Worm (Caenorhabditis elegans) whole organism, L3 larva: ENCODE results near the gene exo-1.

Experiments used
- R02D3.7 ChIP-seq: fragments of 150-350 bp; optimal IDR thresholded peaks from 2 replicates; lab custom pipeline; 2014; ENCODE audit warnings: missing biosample characterization, missing genetic modification characterization
- ZK546.5 ChIP-seq: sonication (generic microtip); optimal IDR thresholded peaks from 2 replicates; lab custom pipeline; 2017; ENCODE audit warnings: missing biosample characterization, missing genetic modification characterization
- aly-2 ChIP-seq: fragments of 150-350 bp; optimal IDR thresholded peaks from 2 replicates; lab custom pipeline; 2014; ENCODE audit warnings: missing biosample characterization, missing genetic modification characterization
- ama-1 ChIP-seq: fragments of 150-350 bp; optimal IDR thresholded peaks from 2 replicates; lab custom pipeline; 2018
- ceh-16 ChIP-seq: sonication (generic microtip); optimal IDR thresholded peaks from 2 replicates; lab custom pipeline; 2017; ENCODE audit warnings: missing biosample characterization, missing genetic modification characterization
- ceh-28 ChIP-seq: fragments of 150-350 bp; optimal IDR thresholded peaks from 2 replicates; lab custom pipeline; 2014; ENCODE audit warnings: missing biosample characterization, missing genetic modification reagents, missing genetic modification characterization
- ceh-82 ChIP-seq: fragments of 150-350 bp; optimal IDR thresholded peaks from 2 replicates; lab custom pipeline; 2014; ENCODE audit warnings: missing biosample characterization, missing genetic modification characterization
- ceh-9 ChIP-seq: sonication (generic microtip); optimal IDR thresholded peaks from 2 replicates; lab custom pipeline; 2018; ENCODE audit warnings: missing biosample characterization, missing genetic modification characterization
- daf-12 ChIP-seq: fragments of 150-350 bp; optimal IDR thresholded peaks from 2 replicates; lab custom pipeline; 2014; ENCODE audit warnings: missing biosample characterization, missing genetic modification reagents, missing genetic modification characterization
- egl-27 ChIP-seq: sonication (generic microtip); optimal IDR thresholded peaks from 4 replicates; lab custom pipeline; 2017; ENCODE audit warnings: missing biosample characterization, missing genetic modification reagents, missing genetic modification characterization
- egl-5 ChIP-seq: fragments of 150-350 bp; optimal IDR thresholded peaks from 2 replicates; lab custom pipeline; 2017; ENCODE audit warnings: missing biosample characterization, missing genetic modification reagents, missing genetic modification characterization, inconsistent platforms
- elt-1 ChIP-seq: fragments of 150-350 bp; optimal IDR thresholded peaks from 2 replicates; lab custom pipeline; 2014; ENCODE audit warnings: missing biosample characterization, missing genetic modification characterization
- elt-2 ChIP-seq: sonication (generic microtip); optimal IDR thresholded peaks from 2 replicates; lab custom pipeline; 2016; ENCODE audit warnings: missing genetic modification reagents, mild to moderate bottlenecking, missing genetic modification characterization, missing compliant biosample characterization
- elt-3 ChIP-seq, 3 experiments: fragments of 150-350 bp in 1 of 3; sonication (generic microtip) in 2 of 3; optimal IDR thresholded peaks; 2 replicates in 2 of 3; 4 replicates in 1 of 3; lab custom pipeline; 2014 to 2017; ENCODE audit warnings: missing biosample characterization in 3 of 3, missing genetic modification characterization in 3 of 3
- eor-1 ChIP-seq, 2 experiments: fragments of 150-350 bp; optimal IDR thresholded peaks; 2 replicates each; lab custom pipeline; 2014 to 2018; ENCODE audit warnings: missing biosample characterization in 2 of 2, missing genetic modification characterization in 2 of 2
- fkh-10 ChIP-seq: sonication (generic microtip); optimal IDR thresholded peaks from 2 replicates; lab custom pipeline; 2017; ENCODE audit warnings: missing biosample characterization, missing genetic modification reagents, missing genetic modification characterization
- fkh-2 ChIP-seq: fragments of 150-350 bp; optimal IDR thresholded peaks from 2 replicates; lab custom pipeline; 2014; ENCODE audit warnings: missing biosample characterization, missing genetic modification reagents, missing genetic modification characterization
- fos-1 ChIP-seq: fragments of 150-350 bp; optimal IDR thresholded peaks from 2 replicates; lab custom pipeline; 2014; ENCODE audit warnings: missing biosample characterization, missing genetic modification characterization
- hmg-11 ChIP-seq: sonication (generic microtip); optimal IDR thresholded peaks from 2 replicates; lab custom pipeline; 2016; ENCODE audit warnings: missing genetic modification characterization, missing compliant biosample characterization
- jun-1 ChIP-seq: fragments of 150-350 bp; optimal IDR thresholded peaks from 2 replicates; lab custom pipeline; 2014; ENCODE audit warnings: missing biosample characterization, missing genetic modification reagents, missing genetic modification characterization
- lin-15B ChIP-seq: fragments of 150-350 bp; optimal IDR thresholded peaks from 2 replicates; lab custom pipeline; 2014; ENCODE audit warnings: missing biosample characterization, missing genetic modification characterization
- lin-39 ChIP-seq: fragments of 150-350 bp; optimal IDR thresholded peaks from 2 replicates; lab custom pipeline; 2018; ENCODE audit warnings: missing biosample characterization, missing genetic modification reagents, missing genetic modification characterization
- lsy-12 ChIP-seq: sonication (generic microtip); optimal IDR thresholded peaks from 2 replicates; lab custom pipeline; 2016; ENCODE audit warnings: mild to moderate bottlenecking, missing genetic modification characterization, missing compliant biosample characterization
- mdl-1 ChIP-seq: fragments of 150-350 bp; optimal IDR thresholded peaks from 2 replicates; lab custom pipeline; 2014; ENCODE audit warnings: missing biosample characterization, missing genetic modification characterization
- mml-1 ChIP-seq: fragments of 150-350 bp; sonication (generic microtip); optimal IDR thresholded peaks from 3 replicates; lab custom pipeline; 2014; ENCODE audit warnings: missing biosample characterization, missing genetic modification characterization
- nfya-1 ChIP-seq: sonication (generic microtip); optimal IDR thresholded peaks from 2 replicates; lab custom pipeline; 2017; ENCODE audit warnings: missing genetic modification characterization, mild to moderate bottlenecking, missing compliant biosample characterization, antibody characterized with exemption, moderate library complexity; ENCODE audit not compliant: insufficient read depth
- nhr-11 ChIP-seq: fragments of 150-350 bp; optimal IDR thresholded peaks from 2 replicates; lab custom pipeline; 2014; ENCODE audit warnings: missing biosample characterization, missing genetic modification characterization
- nhr-12 ChIP-seq: fragments of 150-350 bp; optimal IDR thresholded peaks from 2 replicates; lab custom pipeline; 2014; ENCODE audit warnings: missing biosample characterization, missing genetic modification characterization
- nhr-23 ChIP-seq: fragments of 150-350 bp; optimal IDR thresholded peaks from 2 replicates; lab custom pipeline; 2014; ENCODE audit warnings: missing biosample characterization, missing genetic modification reagents, missing genetic modification characterization
- nhr-237 ChIP-seq: fragments of 150-350 bp; optimal IDR thresholded peaks from 2 replicates; lab custom pipeline; 2014; ENCODE audit warnings: missing biosample characterization, missing genetic modification characterization
- nhr-25 ChIP-seq: sonication (generic microtip); optimal IDR thresholded peaks from 2 replicates; lab custom pipeline; 2017; ENCODE audit warnings: missing biosample characterization, missing genetic modification characterization
- nhr-28 ChIP-seq: fragments of 150-350 bp; optimal IDR thresholded peaks from 2 replicates; lab custom pipeline; 2014; ENCODE audit warnings: missing biosample characterization, missing genetic modification characterization
- nhr-43 ChIP-seq: sonication (generic microtip); optimal IDR thresholded peaks from 2 replicates; lab custom pipeline; 2016; ENCODE audit warnings: mild to moderate bottlenecking, missing genetic modification characterization, missing compliant biosample characterization; ENCODE audit not compliant: poor library complexity, severe bottlenecking
- nhr-67 ChIP-seq: fragments of 150-350 bp; optimal IDR thresholded peaks from 2 replicates; lab custom pipeline; 2014; ENCODE audit warnings: missing biosample characterization, missing genetic modification characterization
- nhr-76 ChIP-seq: fragments of 150-350 bp; sonication (generic microtip); optimal IDR thresholded peaks from 5 replicates; lab custom pipeline; 2014; ENCODE audit warnings: missing biosample characterization, missing genetic modification characterization
- nhr-77 ChIP-seq: fragments of 150-350 bp; optimal IDR thresholded peaks from 2 replicates; lab custom pipeline; 2014; ENCODE audit warnings: missing biosample characterization, missing genetic modification characterization
- pha-4 ChIP-seq: fragments of 150-350 bp; optimal IDR thresholded peaks from 2 replicates; lab custom pipeline; 2014; ENCODE audit warnings: missing biosample characterization, missing genetic modification reagents, missing genetic modification characterization
- pqm-1 ChIP-seq: fragments of 150-350 bp; optimal IDR thresholded peaks from 2 replicates; lab custom pipeline; 2017; ENCODE audit warnings: missing biosample characterization, missing genetic modification characterization, inconsistent platforms
- sea-2 ChIP-seq: fragments of 150-350 bp; sonication (generic microtip); optimal IDR thresholded peaks from 4 replicates; lab custom pipeline; 2014; ENCODE audit warnings: missing biosample characterization, missing genetic modification reagents, missing genetic modification characterization
- skn-1 ChIP-seq: fragments of 150-350 bp; optimal IDR thresholded peaks from 2 replicates; lab custom pipeline; 2014; ENCODE audit warnings: missing biosample characterization, missing genetic modification characterization
- snpc-4 ChIP-seq: fragments of 150-350 bp; optimal IDR thresholded peaks from 2 replicates; lab custom pipeline; 2014; ENCODE audit warnings: missing biosample characterization, missing genetic modification characterization
- tbx-2 ChIP-seq: sonication (generic microtip); optimal IDR thresholded peaks from 2 replicates; lab custom pipeline; 2016; ENCODE audit warnings: mild to moderate bottlenecking, missing genetic modification characterization, missing compliant biosample characterization
- unc-39 ChIP-seq: sonication (generic microtip); optimal IDR thresholded peaks from 4 replicates; lab custom pipeline; 2017; ENCODE audit warnings: missing biosample characterization, missing genetic modification characterization
- unc-62 ChIP-seq: fragments of 150-350 bp; sonication (generic microtip); optimal IDR thresholded peaks from 4 replicates; lab custom pipeline; 2014; ENCODE audit warnings: missing biosample characterization, missing genetic modification reagents, missing genetic modification characterization
- zag-1 ChIP-seq: fragments of 150-350 bp; optimal IDR thresholded peaks from 2 replicates; lab custom pipeline; 2014; ENCODE audit warnings: missing biosample characterization, missing genetic modification characterization
- ztf-11 ChIP-seq: fragments of 150-350 bp; optimal IDR thresholded peaks from 2 replicates; lab custom pipeline; 2014; ENCODE audit warnings: missing biosample characterization, missing genetic modification characterization
- ztf-4 ChIP-seq: fragments of 150-350 bp; optimal IDR thresholded peaks from 2 replicates; lab custom pipeline; 2014; ENCODE audit warnings: missing biosample characterization, missing genetic modification characterization

The exo-1 gene

DNA sequence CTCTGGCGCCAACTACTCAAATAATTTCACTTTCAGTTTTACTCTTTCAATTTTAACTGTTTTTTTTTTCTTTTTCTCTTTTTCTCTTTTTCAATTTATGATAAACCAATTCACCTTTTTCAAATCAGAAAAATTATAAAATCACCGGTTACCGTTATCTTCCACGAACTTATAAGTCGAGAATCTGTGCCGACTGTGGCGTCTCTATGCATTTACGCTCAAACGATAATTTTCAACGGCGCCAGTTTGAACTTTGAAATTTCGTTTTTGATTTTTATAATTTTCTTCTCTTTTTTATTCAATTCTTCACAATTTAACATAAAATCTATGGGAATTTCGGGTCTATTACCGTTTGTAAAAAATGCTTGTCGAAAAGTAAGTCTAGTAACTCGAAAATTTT, at the start of gene exo-1:
TSS of gene exo-1 (plus strand) at position 101 of the 400 bp plus-strand sequence.
- peak; percentile 54 for TF ChIP-seq nhr-25
- no peak for TF ChIP-seq hmg-11 (tag; lab: Kevin White, UChicago)
- no peak for TF ChIP-seq ceh-16 (tag; lab: Kevin White, UChicago)
- TF ChIP-seq nhr-28 = no peak
- no peak for TF ChIP-seq unc-39
- TF ChIP-seq nhr-43 (tag; lab: Kevin White, UChicago) = no peak
- peak; percentile 70 for TF ChIP-seq pqm-1 (tag; lab: Kevin White, UChicago)
- TF ChIP-seq jun-1 (tag; lab: Kevin White, UChicago) = no peak
- TF ChIP-seq ceh-28 (tag; lab: Kevin White, UChicago) = peak; percentile 71
- no peak for TF ChIP-seq nhr-67
- TF ChIP-seq elt-1 = no peak
- TF ChIP-seq nhr-11 = no peak
- TF ChIP-seq sea-2 (GFP tag; lab: Kevin White, UChicago) = no peak
- TF ChIP-seq ceh-9 (tag; lab: Kevin White, UChicago) = no peak
- TF ChIP-seq R02D3.7 (tag; lab: Kevin White, UChicago) = no peak
- TF ChIP-seq nfya-1 (tag; lab: Kevin White, UChicago) = peak; percentile 70
- peak; percentile 79 for TF ChIP-seq pha-4 (tag; lab: Kevin White, UChicago)
- TF ChIP-seq eor-1 (tag; optimal IDR thresholded peaks at IDR 0.05; lab: Kevin White, UChicago) = no peak
- TF ChIP-seq ama-1 (lab: Kevin White, UChicago) = no peak
- TF ChIP-seq nhr-23 (tag; lab: Kevin White, UChicago) = peak; percentile 82
- peak; percentile 81 for TF ChIP-seq lin-15B (tag; lab: Kevin White, UChicago)
- peak; percentile 29 for TF ChIP-seq skn-1 (tag; lab: Kevin White, UChicago)
- no peak for TF ChIP-seq aly-2 (tag; lab: Kevin White, UChicago)
- TF ChIP-seq elt-3 (tag; optimal IDR thresholded peaks at IDR 0.05; lab: Kevin White, UChicago) = peak in 1 of 3 experiments; percentile 6
- TF ChIP-seq unc-62 (GFP tag; lab: Kevin White, UChicago) = no peak

DNA sequence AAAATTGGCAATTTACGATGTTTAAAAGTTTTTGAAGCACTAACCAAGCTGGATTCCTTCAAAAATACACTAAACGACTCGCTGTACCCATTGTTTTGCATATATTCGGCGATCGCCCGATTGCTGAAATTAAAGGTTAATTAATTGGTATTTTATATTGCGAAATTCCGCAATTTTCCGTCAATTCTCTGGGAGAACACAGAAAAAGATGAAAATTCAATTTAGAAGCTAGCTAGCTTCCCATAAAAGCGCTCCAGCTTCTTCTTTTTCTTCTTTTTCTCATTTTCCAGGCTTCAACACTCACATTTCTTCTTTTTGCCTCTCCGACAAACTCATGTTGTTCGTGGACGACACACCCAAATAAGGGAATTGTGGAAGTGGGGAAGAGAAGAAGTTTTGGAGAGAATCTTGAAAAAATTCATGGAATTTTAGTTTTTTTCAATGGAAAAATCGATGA, 47.0 kb upstream of the exo-1 start, which contains the start of gene lis-1:
TSS of gene lis-1 (minus strand) at position 407 of the 457 bp plus-strand sequence.
- no peak for TF ChIP-seq mml-1 (tag; lab: Kevin White, UChicago)
- TF ChIP-seq nfya-1 (tag; lab: Kevin White, UChicago) = peak; percentile 5
- TF ChIP-seq, all 47 proteins: peak for 1

DNA sequence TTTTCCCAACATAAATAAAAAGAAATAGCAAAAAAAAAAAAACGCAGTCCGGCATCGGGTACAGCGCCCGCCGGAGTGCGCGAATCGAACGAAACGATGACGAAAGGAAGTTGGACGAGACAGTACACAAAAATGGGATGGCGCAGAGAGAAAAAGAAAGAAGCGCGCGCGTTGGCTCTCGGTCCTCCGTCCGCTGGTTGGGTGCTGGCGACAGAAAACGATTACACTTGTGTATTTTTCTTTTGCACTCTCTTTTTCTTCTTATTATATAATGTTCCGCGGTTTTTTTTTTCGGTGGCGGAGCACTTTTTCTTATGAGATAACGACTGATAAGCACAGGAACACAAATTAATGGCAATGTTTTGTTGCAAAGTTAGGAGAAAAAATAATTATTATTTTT, 46.1 kb upstream of the exo-1 start:
- no peak for TF ChIP-seq eor-1 (tag; optimal IDR thresholded peaks at IDR 0.05; lab: Kevin White, UChicago)
- no peak for TF ChIP-seq fkh-2 (tag; lab: Kevin White, UChicago)
- peak; percentile 56 for TF ChIP-seq snpc-4
- no peak for TF ChIP-seq elt-1
- TF ChIP-seq unc-62 (GFP tag; lab: Kevin White, UChicago) = no peak
- no peak for TF ChIP-seq nhr-12 (tag; lab: Kevin White, UChicago)
- peak; percentile 97 for TF ChIP-seq hmg-11 (tag; lab: Kevin White, UChicago)
- no peak for TF ChIP-seq zag-1 (tag; lab: Kevin White, UChicago)
- TF ChIP-seq nhr-76 = no peak
- TF ChIP-seq ztf-11 (tag; lab: Kevin White, UChicago) = no peak
- no peak for TF ChIP-seq nhr-67
- no peak for TF ChIP-seq daf-12
- no peak for TF ChIP-seq tbx-2 (tag; lab: Kevin White, UChicago)
- peak; percentile 55 for TF ChIP-seq pha-4 (tag; lab: Kevin White, UChicago)
- peak; percentile 76 for TF ChIP-seq skn-1 (tag; lab: Kevin White, UChicago)
- TF ChIP-seq ceh-9 (tag; lab: Kevin White, UChicago) = no peak
- no peak for TF ChIP-seq lsy-12
- TF ChIP-seq ceh-82 (tag; lab: Kevin White, UChicago) = no peak
- TF ChIP-seq elt-2 (tag; lab: Kevin White, UChicago) = peak; percentile 93
- TF ChIP-seq nhr-28 = no peak
- TF ChIP-seq egl-27 (tag; lab: Kevin White, UChicago) = no peak
- no peak for TF ChIP-seq nhr-77 (tag; lab: Kevin White, UChicago)
- TF ChIP-seq pqm-1 (tag; lab: Kevin White, UChicago) = peak; percentile 62
- no peak for TF ChIP-seq nhr-237 (tag; lab: Kevin White, UChicago)
- TF ChIP-seq sea-2 (GFP tag; lab: Kevin White, UChicago) = no peak
- TF ChIP-seq mdl-1 = no peak
- TF ChIP-seq nhr-23 (tag; lab: Kevin White, UChicago) = no peak
- no peak for TF ChIP-seq nhr-25
- TF ChIP-seq ztf-4 (tag; lab: Kevin White, UChicago) = no peak
- TF ChIP-seq unc-39 = no peak
- TF ChIP-seq ZK546.5 (tag; lab: Kevin White, UChicago) = no peak
- TF ChIP-seq ama-1 (lab: Kevin White, UChicago) = no peak
- TF ChIP-seq ceh-16 (tag; lab: Kevin White, UChicago) = no peak
- peak; percentile 55 for TF ChIP-seq jun-1 (tag; lab: Kevin White, UChicago)
- no peak for TF ChIP-seq R02D3.7 (tag; lab: Kevin White, UChicago)
- no peak for TF ChIP-seq fkh-10
- TF ChIP-seq nhr-11 = no peak
- no peak for TF ChIP-seq fos-1 (tag; lab: Kevin White, UChicago)
- TF ChIP-seq nhr-43 (tag; lab: Kevin White, UChicago) = peak; percentile 7
- TF ChIP-seq egl-5 (tag; lab: Kevin White, UChicago) = peak; percentile 9
- no peak for TF ChIP-seq aly-2 (tag; lab: Kevin White, UChicago)
- TF ChIP-seq lin-39 = peak; percentile 91
